Worm (Caenorhabditis elegans) whole organism, early embryonic: ENCODE measurements around the gene C08H9.16.
A peak's percentile ranks its signal among the peaks of the same experiment; 100 is the strongest.

ENCODE experiments used
- B0310.2 ChIP-seq: sonication (generic microtip); optimal IDR thresholded peaks from 2 replicates; lab custom pipeline; 2016; ENCODE audit warnings: mild to moderate bottlenecking, missing genetic modification characterization, missing compliant biosample characterization
- F13C5.2 ChIP-seq: sonication (generic microtip); optimal IDR thresholded peaks from 2 replicates; lab custom pipeline; 2017; ENCODE audit warnings: mild to moderate bottlenecking, missing genetic modification characterization, inconsistent platforms, missing compliant biosample characterization
- aly-1 ChIP-seq: sonication (generic microtip); optimal IDR thresholded peaks from 2 replicates; lab custom pipeline; 2016; ENCODE audit warnings: missing genetic modification characterization, missing compliant biosample characterization
- ama-1 ChIP-seq: fragments of 150-350 bp; optimal IDR thresholded peaks from 2 replicates; lab custom pipeline; 2014
- ceh-13 ChIP-seq: fragments of 200-800 bp; sonication (Bioruptor generic); optimal IDR thresholded peaks from 2 replicates; lab custom pipeline; 2018; ENCODE audit warnings: mild to moderate bottlenecking, missing genetic modification characterization, missing compliant biosample characterization
- ceh-36 ChIP-seq: sonication (generic microtip); optimal IDR thresholded peaks from 2 replicates; lab custom pipeline; 2016; ENCODE audit warnings: missing genetic modification characterization, inconsistent platforms, missing compliant biosample characterization
- ets-7 ChIP-seq: sonication (generic microtip); optimal IDR thresholded peaks from 2 replicates; lab custom pipeline; 2016; ENCODE audit warnings: missing genotype, missing genetic modification characterization, missing compliant biosample characterization
- flt-1 ChIP-seq: fragments of 200-800 bp; sonication (Bioruptor generic); IDR thresholded peaks from 2 replicates; pipeline ENCODE4 v1.3.6; 2022; ENCODE audit warnings: missing genetic modification characterization, missing compliant biosample characterization
- hmbx-1 ChIP-seq: sonication (generic microtip); optimal IDR thresholded peaks from 2 replicates; lab custom pipeline; 2016; ENCODE audit warnings: mild to moderate bottlenecking, missing genetic modification characterization, missing compliant biosample characterization
- hmg-4 ChIP-seq: fragments of 200-800 bp; sonication (Bioruptor generic); optimal IDR thresholded peaks from 2 replicates; lab custom pipeline; 2018; ENCODE audit warnings: mild to moderate bottlenecking, missing genetic modification characterization, missing compliant biosample characterization
- hnd-1 ChIP-seq: sonication (generic microtip); optimal IDR thresholded peaks from 2 replicates; lab custom pipeline; 2016; ENCODE audit warnings: missing genetic modification characterization, missing compliant biosample characterization
- pes-1 ChIP-seq: fragments of 200-800 bp; sonication (Bioruptor generic); IDR thresholded peaks from 2 replicates; pipeline ENCODE4 v1.3.6; 2022; ENCODE audit warnings: missing genetic modification reagents, missing genetic modification characterization, missing compliant biosample characterization
- scrt-1 ChIP-seq: fragments of 200-800 bp; sonication (Bioruptor generic); IDR thresholded peaks from 2 replicates; pipeline ENCODE4 v1.3.6; 2022; ENCODE audit warnings: missing genetic modification characterization, missing compliant biosample characterization
- sea-1 ChIP-seq: fragments of 200-800 bp; sonication (Bioruptor generic); conservative IDR thresholded peaks from 2 replicates; pipeline ENCODE4 v1.3.6; 2022; ENCODE audit warnings: missing genetic modification characterization, missing compliant biosample characterization
- tbx-11 ChIP-seq: fragments of 200-800 bp; sonication (Bioruptor generic); IDR thresholded peaks from 2 replicates; pipeline ENCODE4 v1.3.6; 2022; ENCODE audit warnings: missing genetic modification characterization, missing compliant biosample characterization
- tbx-37 ChIP-seq: fragments of 200-800 bp; sonication (Bioruptor generic); conservative IDR thresholded peaks from 2 replicates; pipeline ENCODE4 v1.3.6; 2022; ENCODE audit warnings: missing genetic modification reagents, missing genetic modification characterization, missing compliant biosample characterization
- tra-4 ChIP-seq: sonication (generic microtip); optimal IDR thresholded peaks from 2 replicates; lab custom pipeline; 2017; ENCODE audit warnings: missing genetic modification characterization, missing compliant biosample characterization

The C08H9.16 gene

ce11 chrII:9917904-9918303 lies 25.3 kb downstream of the C08H9.16 start, which contains the start of gene C05C10.8:
C05C10.8 (minus strand) TSS chrII:9918004.
- TF ChIP-seq pes-1 (no peak), B0310.2 (no peak), ets-7 (no peak), aly-1 (tag; lab: Kevin White, UChicago) (no peak), F13C5.2 (tag; lab: Kevin White, UChicago) (no peak), sea-1 (GFP tag; lab: Robert Waterston, UW) (no peak), flt-1 (GFP tag; lab: Robert Waterston, UW) (no peak), ceh-36 (no peak), hmbx-1 (tag; lab: Kevin White, UChicago) (no peak)

DNA sequence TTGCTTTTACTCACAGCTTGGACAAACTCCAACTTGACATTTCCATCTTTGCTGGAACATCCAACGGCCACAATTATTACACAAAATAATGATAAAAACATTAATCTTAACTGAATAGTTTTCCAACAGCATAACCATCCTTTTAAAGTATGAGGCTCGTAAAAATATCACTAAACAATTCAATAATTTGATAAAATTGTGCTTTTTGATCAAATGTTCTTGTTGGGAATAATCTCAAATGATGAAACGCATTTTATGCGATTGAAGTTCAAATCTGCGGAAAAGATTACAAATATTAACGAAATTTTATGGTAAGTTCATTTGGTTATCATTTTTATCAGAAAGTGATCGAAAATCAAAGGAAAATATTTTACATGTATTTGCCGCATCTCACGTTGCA lies 27.9 kb downstream of the C08H9.16 start, which contains the start of gene pho-10:
Gene pho-10 (minus strand): TSS at position 101 of the 400 bp plus-strand sequence.
- TF ChIP-seq hmg-4 (GFP tag; lab: Kevin White, UChicago) (no peak), ama-1 (lab: Kevin White, UChicago) (no peak), pes-1 (no peak), aly-1 (tag; lab: Kevin White, UChicago) (no peak), F13C5.2 (tag; lab: Kevin White, UChicago) (no peak), hmbx-1 (tag; lab: Kevin White, UChicago) (no peak), tbx-11 (no peak), tbx-37 (no peak), hnd-1 (tag; lab: Kevin White, UChicago) (no peak), B0310.2 (no peak), ceh-13 (no peak), tra-4 (no peak), scrt-1 (GFP tag; lab: Robert Waterston, UW) (no peak), ceh-36 (no peak), flt-1 (GFP tag; lab: Robert Waterston, UW) (no peak), sea-1 (GFP tag; lab: Robert Waterston, UW) (no peak), ets-7 (no peak)

ce11 chrII:9921622-9922269 lies 29.2 kb downstream of the C08H9.16 start, which contains the start of gene C05C10.2:
C05C10.2 (plus strand) TSS chrII:9922219.
- no peak for TF ChIP-seq tbx-37

DNA sequence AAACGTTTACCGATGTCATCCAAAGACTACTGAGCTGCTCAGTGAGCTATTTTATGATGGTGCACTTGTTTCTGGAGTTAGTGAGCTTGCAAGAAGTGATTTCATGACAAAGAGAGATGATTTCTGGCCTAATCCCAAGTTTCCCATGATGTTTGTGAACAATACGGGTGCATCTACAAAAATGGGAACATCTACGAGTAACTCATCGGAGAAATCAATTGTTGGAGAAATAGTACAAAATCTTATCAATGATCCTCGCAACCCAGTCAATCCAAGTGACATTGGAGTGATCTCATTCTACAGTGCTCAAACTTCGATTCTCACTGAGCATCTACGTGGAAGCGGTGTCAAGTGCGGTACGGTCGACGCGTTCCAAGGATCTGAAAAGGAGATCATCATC lies 35.9 kb downstream of the C08H9.16 start:
- TF ChIP-seq ama-1 (lab: Kevin White, UChicago) = no peak
- TF ChIP-seq pes-1 = no peak
- TF ChIP-seq sea-1 (GFP tag; lab: Robert Waterston, UW) = no peak
- no peak for TF ChIP-seq flt-1 (GFP tag; lab: Robert Waterston, UW)
- TF ChIP-seq ceh-13 = no peak
- TF ChIP-seq scrt-1 (GFP tag; lab: Robert Waterston, UW) = no peak
- no peak for TF ChIP-seq tbx-11
- TF ChIP-seq F13C5.2 (tag; lab: Kevin White, UChicago) = no peak
- no peak for TF ChIP-seq tra-4

DNA sequence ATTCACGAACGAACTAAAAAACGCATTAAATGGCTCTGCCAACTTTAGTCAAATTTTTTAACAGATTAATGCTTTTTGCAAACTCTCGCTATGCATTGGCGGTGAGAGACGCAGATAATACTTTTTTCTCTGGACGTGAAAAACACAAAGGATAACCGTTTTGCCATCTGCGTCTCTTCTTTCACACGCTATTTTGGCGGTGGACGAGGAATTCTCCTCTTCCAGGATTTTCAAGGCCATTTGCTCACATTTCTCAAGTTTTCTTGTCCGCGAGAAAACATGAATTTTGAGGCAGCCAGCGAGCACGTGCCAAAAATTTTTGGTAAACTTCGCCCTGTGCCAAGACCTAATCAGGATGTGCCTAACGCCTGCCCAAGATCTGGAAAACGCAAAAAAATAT lies 38.4 kb downstream of the C08H9.16 start:
- TF ChIP-seq pes-1 (no peak), hmg-4 (GFP tag; lab: Kevin White, UChicago) (no peak), B0310.2 (no peak), sea-1 (GFP tag; lab: Robert Waterston, UW) (no peak), scrt-1 (GFP tag; lab: Robert Waterston, UW) (no peak), F13C5.2 (tag; lab: Kevin White, UChicago) (peak; percentile 22), ama-1 (lab: Kevin White, UChicago) (peak; percentile 21), ets-7 (no peak), ceh-36 (no peak)

DNA sequence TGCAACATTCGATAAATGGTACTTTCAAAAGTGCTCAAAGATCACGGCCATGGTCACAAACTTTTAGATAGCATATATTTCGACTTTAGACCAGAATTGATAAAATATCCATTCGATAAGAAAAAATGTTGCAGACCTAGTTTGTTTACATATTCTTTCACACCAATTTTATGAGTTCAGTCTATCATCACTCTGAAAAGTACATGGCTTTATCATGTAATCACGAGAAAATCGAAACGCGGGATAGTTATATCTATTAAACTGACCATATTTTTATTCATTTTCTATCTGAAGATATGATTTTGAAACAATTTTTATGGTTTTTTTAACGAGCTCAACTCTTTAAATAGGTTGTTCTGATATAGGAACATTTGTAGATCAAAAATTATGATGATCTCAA lies 38.9 kb downstream of the C08H9.16 start, which contains the start of gene pho-11:
Gene pho-11 (plus strand): TSS at position 374 of the 400 bp plus-strand sequence.
- TF ChIP-seq pes-1 = no peak
- no peak for TF ChIP-seq tbx-37
- no peak for TF ChIP-seq tbx-11
- no peak for TF ChIP-seq hnd-1 (tag; lab: Kevin White, UChicago)
- no peak for TF ChIP-seq flt-1 (GFP tag; lab: Robert Waterston, UW)
- TF ChIP-seq hmbx-1 (tag; lab: Kevin White, UChicago) = no peak
- no peak for TF ChIP-seq B0310.2
- no peak for TF ChIP-seq ama-1 (lab: Kevin White, UChicago)
- no peak for TF ChIP-seq ets-7
- TF ChIP-seq sea-1 (GFP tag; lab: Robert Waterston, UW) = no peak
- no peak for TF ChIP-seq ceh-13
- no peak for TF ChIP-seq aly-1 (tag; lab: Kevin White, UChicago)
- no peak for TF ChIP-seq ceh-36
- TF ChIP-seq scrt-1 (GFP tag; lab: Robert Waterston, UW) = no peak
- no peak for TF ChIP-seq F13C5.2 (tag; lab: Kevin White, UChicago)
- no peak for TF ChIP-seq hmg-4 (GFP tag; lab: Kevin White, UChicago)
- TF ChIP-seq tra-4 = no peak

DNA sequence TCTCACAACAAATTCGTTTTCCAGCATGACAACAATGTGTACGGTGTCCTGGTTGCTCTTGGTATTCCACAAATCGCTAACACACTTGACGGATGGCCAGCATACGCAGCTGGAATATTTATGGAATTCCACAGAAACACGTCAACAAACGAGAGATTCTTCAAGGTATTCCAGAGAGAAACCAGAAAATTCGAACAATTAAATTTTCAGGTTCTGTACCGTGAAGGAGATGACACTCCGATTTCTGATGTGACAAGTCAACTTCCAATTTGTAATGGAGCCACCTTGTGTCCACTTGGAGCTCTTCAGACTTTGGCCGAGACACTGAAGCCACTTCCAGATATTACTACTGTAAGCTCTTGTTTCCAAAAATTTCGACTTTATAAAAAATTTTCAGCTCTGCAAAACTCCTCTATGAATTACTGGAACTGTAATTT lies 41.4 kb downstream of the C08H9.16 start:
- no peak for TF ChIP-seq ceh-36
- no peak for TF ChIP-seq tbx-37
- no peak for TF ChIP-seq pes-1
- no peak for TF ChIP-seq scrt-1 (GFP tag; lab: Robert Waterston, UW)
- no peak for TF ChIP-seq F13C5.2 (tag; lab: Kevin White, UChicago)
- TF ChIP-seq ceh-13 = no peak
- no peak for TF ChIP-seq aly-1 (tag; lab: Kevin White, UChicago)

ce11 chrII:9934570-9934969 lies 42.0 kb downstream of the C08H9.16 start:
- no peak for TF ChIP-seq tra-4
- TF ChIP-seq sea-1 (GFP tag; lab: Robert Waterston, UW) = no peak
- no peak for TF ChIP-seq hnd-1 (tag; lab: Kevin White, UChicago)
- no peak for TF ChIP-seq F13C5.2 (tag; lab: Kevin White, UChicago)
- no peak for TF ChIP-seq aly-1 (tag; lab: Kevin White, UChicago)
- no peak for TF ChIP-seq hmg-4 (GFP tag; lab: Kevin White, UChicago)
- TF ChIP-seq ama-1 (lab: Kevin White, UChicago) = no peak
- no peak for TF ChIP-seq tbx-37
- TF ChIP-seq ceh-13 = no peak
- TF ChIP-seq flt-1 (GFP tag; lab: Robert Waterston, UW) = no peak
- TF ChIP-seq ets-7 = no peak
- TF ChIP-seq tbx-11 = no peak
- TF ChIP-seq pes-1 = no peak
